Fruit fly (Drosophila melanogaster): Measurements from ENCODE around the gene Rbp4.

dm6 chr3R:13609146-13609545 lies 47.0 kb downstream of the Rbp4 start, which contains the start of gene CG9759:
- no peak for TF ChIP-seq esn (GFP tag; optimal IDR thresholded peaks at IDR 0.05)
- TF ChIP-seq CG10631 (GFP tag; optimal IDR thresholded peaks at IDR 0.05): no peak
- TF ChIP-seq ss (GFP tag; optimal IDR thresholded peaks at IDR 0.05): no peak
- no peak for TF ChIP-seq CG8319 (GFP tag; optimal IDR thresholded peaks at IDR 0.05)
- TF ChIP-seq CG6854 (GFP tag; optimal IDR thresholded peaks at IDR 0.05): no peak
- no peak for TF ChIP-seq vri (GFP tag; optimal IDR thresholded peaks at IDR 0.05)
- TF ChIP-seq CG11762 (GFP tag; optimal IDR thresholded peaks at IDR 0.05; ENCODE audit: insufficient read depth): no peak
